Fruit fly (Drosophila melanogaster): Measurements from ENCODE around the gene ovo.

ovo gene

DNA sequence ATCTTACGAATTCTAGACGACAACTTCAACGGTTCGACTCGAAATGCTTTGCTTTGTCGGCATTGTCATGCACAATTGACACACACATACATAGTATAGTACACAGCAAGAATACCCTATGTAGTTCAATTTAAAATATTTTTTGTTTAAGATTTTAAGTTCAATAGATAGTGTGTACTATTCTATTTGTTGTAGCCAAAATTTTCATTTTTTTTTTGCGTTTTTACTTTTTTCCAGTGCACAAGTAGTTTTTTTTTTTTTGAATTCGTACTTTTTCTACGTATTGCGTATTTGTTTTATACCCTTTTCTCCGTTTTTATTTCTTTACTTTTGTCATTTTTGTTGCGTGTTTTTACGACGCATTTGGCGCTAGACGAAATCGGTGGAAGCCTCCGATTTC, 13.9 kb downstream of the ovo start:
- TF ChIP-seq CG4318 (GFP tag; optimal IDR thresholded peaks at IDR 0.05) (no peak), CG3032 (tag; optimal IDR thresholded peaks at IDR 0.05) (no peak), Smox (GFP tag; optimal IDR thresholded peaks at IDR 0.05) (no peak), CG7368 (GFP tag; optimal IDR thresholded peaks at IDR 0.05) (no peak), CG1621 (tag; optimal IDR thresholded peaks at IDR 0.05) (no peak), CG11902 (GFP tag; optimal IDR thresholded peaks at IDR 0.05) (no peak), Ets21C (GFP tag; optimal IDR thresholded peaks at IDR 0.05) (no peak), net (GFP tag; optimal IDR thresholded peaks at IDR 0.05) (no peak), Sox102F (GFP tag; optimal IDR thresholded peaks at IDR 0.05) (no peak), CG6276 (GFP tag; optimal IDR thresholded peaks at IDR 0.05) (no peak), svp (GFP tag) (peak; percentile 9), Hr38 (GFP tag; optimal IDR thresholded peaks at IDR 0.05) (no peak), lz (GFP tag; optimal IDR thresholded peaks at IDR 0.05) (no peak), fkh (GFP tag; optimal IDR thresholded peaks at IDR 0.05) (no peak), CG3919 (GFP tag; optimal IDR thresholded peaks at IDR 0.05) (peak; percentile 19), acj6 (GFP tag; optimal IDR thresholded peaks at IDR 0.05) (peak; percentile 19), Hr4 (GFP tag; optimal IDR thresholded peaks at IDR 0.05) (peak; percentile 36), CG10631 (GFP tag; optimal IDR thresholded peaks at IDR 0.05) (no peak), fd85E (GFP tag; optimal IDR thresholded peaks at IDR 0.05) (no peak), achi (GFP tag; optimal IDR thresholded peaks at IDR 0.05) (peak; percentile 8), eg (GFP tag; IDR thresholded peaks at IDR 0.05) (peak; percentile 58), pdm3 (GFP tag; optimal IDR thresholded peaks at IDR 0.05) (peak; percentile 21), Sox15 (GFP tag; optimal IDR thresholded peaks at IDR 0.05) (no peak), Ets96B (tag; optimal IDR thresholded peaks at IDR 0.05) (no peak), CG9139 (GFP tag; optimal IDR thresholded peaks at IDR 0.05) (no peak), dsx (GFP tag; optimal IDR thresholded peaks at IDR 0.05; ENCODE audit: poor library complexity, severe bottlenecking) (no peak), CG16779 (tag; optimal IDR thresholded peaks at IDR 0.05) (no peak), CG10669 (GFP tag; optimal IDR thresholded peaks at IDR 0.05) (no peak), vri (GFP tag; optimal IDR thresholded peaks at IDR 0.05) (no peak), CG15336 (GFP tag; IDR thresholded peaks at IDR 0.05) (peak; percentile 36; the same call in 1 of the 2 replicates), Gug (GFP tag; IDR thresholded peaks at IDR 0.05) (no peak), OdsH (GFP tag; optimal IDR thresholded peaks at IDR 0.05) (peak; percentile 1), Eip75B (GFP tag; optimal IDR thresholded peaks at IDR 0.05) (peak; percentile 22), CG31627 (GFP tag; optimal IDR thresholded peaks at IDR 0.05) (peak; percentile 9), esn (GFP tag; optimal IDR thresholded peaks at IDR 0.05) (peak; percentile 9), CG32006 (GFP tag; optimal IDR thresholded peaks at IDR 0.05) (peak; percentile 18), fd59A (GFP tag; optimal IDR thresholded peaks at IDR 0.05) (no peak), CG6808 (GFP tag; optimal IDR thresholded peaks at IDR 0.05) (no peak), ss (GFP tag; optimal IDR thresholded peaks at IDR 0.05) (no peak), CG6792 (GFP tag; optimal IDR thresholded peaks at IDR 0.05) (no peak), Sox14 (GFP tag; optimal IDR thresholded peaks at IDR 0.05) (peak; percentile 16), Eip93F (GFP tag; optimal IDR thresholded peaks at IDR 0.05) (no peak), CG6163 (GFP tag; IDR thresholded peaks at IDR 0.05) (peak; percentile 47; the same call in 1 of the 3 replicates), dac (GFP tag; optimal IDR thresholded peaks at IDR 0.05) (no peak), Met (GFP tag; optimal IDR thresholded peaks at IDR 0.05) (peak; percentile 36), CG34406 (GFP tag; optimal IDR thresholded peaks at IDR 0.05) (no peak), Eip78C (GFP tag) (peak; percentile 68), Lpt (GFP tag; optimal IDR thresholded peaks at IDR 0.05) (no peak), Hr39 (GFP tag; optimal IDR thresholded peaks at IDR 0.05) (peak; percentile 0), CG8119 (GFP tag; IDR thresholded peaks at IDR 0.05) (peak; percentile 31; the same call in 1 of the 3 replicates), CG6854 (GFP tag; optimal IDR thresholded peaks at IDR 0.05) (no peak), CG11762 (GFP tag; optimal IDR thresholded peaks at IDR 0.05; ENCODE audit: insufficient read depth) (no peak), CG11294 (GFP tag; IDR thresholded peaks at IDR 0.05) (no peak)

Data from whole organism, prepupa.